Worm (Caenorhabditis elegans): Measurements from ENCODE around the gene nhr-13.

DNA sequence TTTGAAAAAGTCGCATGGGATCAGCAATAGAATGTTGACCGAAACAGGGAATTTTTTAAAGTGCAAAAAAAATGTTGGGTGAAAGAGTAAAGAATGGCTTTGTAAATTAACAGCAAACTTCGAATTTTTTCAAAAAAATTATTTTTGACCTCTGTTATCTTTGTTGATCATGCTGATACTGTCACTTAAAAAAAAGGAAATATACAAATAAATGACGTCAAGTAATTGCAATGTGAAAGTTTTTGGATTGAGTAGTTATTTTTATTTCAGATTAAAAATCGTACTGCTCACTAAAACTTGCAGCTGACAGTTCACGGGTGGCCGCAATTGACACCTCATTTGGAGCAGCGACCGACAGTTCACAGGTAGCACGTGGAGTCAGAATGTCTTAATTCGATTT is 41.4 kb upstream of the nhr-13 start, which contains the start of gene C45H4.13:
- no peak for TF ChIP-seq nhr-28 (tag; optimal IDR thresholded peaks at IDR 0.05)
- TF ChIP-seq lin-39 (tag; optimal IDR thresholded peaks at IDR 0.05): no peak
- TF ChIP-seq ztf-11 (tag; optimal IDR thresholded peaks at IDR 0.05): no peak
- TF ChIP-seq lin-13 (GFP tag; optimal IDR thresholded peaks at IDR 0.05): no peak
- no peak for TF ChIP-seq mep-1 (tag; optimal IDR thresholded peaks at IDR 0.05)
- TF ChIP-seq snpc-4 (tag; optimal IDR thresholded peaks at IDR 0.05): no peak
- TF ChIP-seq lir-3 (tag; optimal IDR thresholded peaks at IDR 0.05; ENCODE audit: poor library complexity): no peak
- no peak for TF ChIP-seq unc-30 (tag; optimal IDR thresholded peaks at IDR 0.05)
- no peak for TF ChIP-seq ces-1 (GFP tag; optimal IDR thresholded peaks at IDR 0.05)
- TF ChIP-seq nhr-76 (tag; optimal IDR thresholded peaks at IDR 0.05): no peak
- TF ChIP-seq fkh-10 (GFP tag; optimal IDR thresholded peaks at IDR 0.05): no peak
- no peak for TF ChIP-seq unc-130 (tag; optimal IDR thresholded peaks at IDR 0.05)
